Worm (Caenorhabditis elegans): ENCODE data around the gene endu-2.

DNA sequence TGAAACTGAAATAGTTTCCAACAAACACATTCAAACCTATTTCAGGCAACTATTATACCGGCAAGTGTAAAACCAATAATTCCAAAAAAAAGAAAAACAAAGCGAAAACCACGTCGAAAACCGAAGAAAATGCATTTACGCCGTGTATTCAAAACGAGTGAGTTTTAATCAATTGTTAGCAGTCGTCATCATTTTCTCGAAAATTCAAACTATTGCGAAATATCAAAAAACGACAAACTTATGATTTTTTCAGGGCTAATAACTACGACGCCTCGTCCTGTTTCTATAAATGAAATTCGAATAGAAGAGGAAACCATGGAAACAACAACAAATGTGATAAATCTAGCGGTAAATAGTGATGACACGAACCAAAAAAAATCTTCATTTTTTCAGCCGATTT lies 44.1 kb downstream of the endu-2 start:
- TF ChIP-seq hmg-4 (GFP tag; optimal IDR thresholded peaks at IDR 0.05) (no peak), hnd-1 (tag; optimal IDR thresholded peaks at IDR 0.05) (no peak), ama-1 (optimal IDR thresholded peaks at IDR 0.05) (no peak), aly-1 (tag; optimal IDR thresholded peaks at IDR 0.05) (no peak), ets-7 (tag; optimal IDR thresholded peaks at IDR 0.05) (no peak), F13C5.2 (tag; optimal IDR thresholded peaks at IDR 0.05) (no peak), scrt-1 (GFP tag; IDR thresholded peaks at IDR 0.05) (no peak), tbx-37 (GFP tag; conservative IDR thresholded peaks at IDR 0.05) (no peak)

Measured in whole organism, early embryonic.